Worm (Caenorhabditis elegans): Measurements from ENCODE around the gene cla-1.

DNA sequence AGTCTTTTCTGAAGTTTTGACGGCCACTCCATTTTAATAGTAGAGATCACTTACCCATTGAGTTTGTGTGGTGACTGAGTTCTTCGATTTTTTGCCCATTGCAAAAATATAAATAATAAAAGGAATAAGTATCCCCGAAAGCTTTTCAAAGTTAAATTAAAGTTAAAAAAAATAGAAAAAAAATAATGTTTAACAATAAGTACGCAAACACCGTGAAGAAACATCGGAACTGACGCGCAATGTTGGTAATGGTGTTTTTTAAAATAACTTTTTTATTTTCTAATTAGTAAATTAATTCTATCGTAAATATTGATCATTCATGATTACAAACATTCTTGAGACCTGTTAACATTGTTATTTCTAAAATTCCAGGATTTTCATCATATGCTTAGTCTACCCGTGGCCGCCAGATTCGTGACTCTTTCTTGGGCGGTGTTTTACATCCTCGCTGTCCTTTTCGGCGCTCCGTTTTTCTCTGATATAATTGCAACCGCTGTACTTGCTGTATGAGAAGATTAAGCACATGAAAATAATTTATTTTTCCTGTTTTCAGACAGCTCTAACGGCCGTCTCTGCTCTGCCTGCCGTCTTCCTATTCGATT lies 32.4 kb upstream of the cla-1 start, which contains the start of the genes F49E8.7, F49E8.8 and nprl-2:
- TF ChIP-seq lsy-27 (tag; optimal IDR thresholded peaks at IDR 0.05; ENCODE audit: borderline replicate concordance, insufficient read depth), result no peak
- no peak for TF ChIP-seq F23B12.7 (tag; optimal IDR thresholded peaks at IDR 0.05; ENCODE audit: insufficient read depth)
- no peak for TF ChIP-seq dpl-1 (GFP tag; optimal IDR thresholded peaks at IDR 0.05)
- TF ChIP-seq C06A6.2 (GFP tag; conservative IDR thresholded peaks at IDR 0.05), result no peak
- no peak for TF ChIP-seq F22D6.2 (tag; optimal IDR thresholded peaks at IDR 0.05)

All from whole organism, young adult.